5 worm cellular contexts compared by ENCODE assay signal in the genomic region with DNA sequence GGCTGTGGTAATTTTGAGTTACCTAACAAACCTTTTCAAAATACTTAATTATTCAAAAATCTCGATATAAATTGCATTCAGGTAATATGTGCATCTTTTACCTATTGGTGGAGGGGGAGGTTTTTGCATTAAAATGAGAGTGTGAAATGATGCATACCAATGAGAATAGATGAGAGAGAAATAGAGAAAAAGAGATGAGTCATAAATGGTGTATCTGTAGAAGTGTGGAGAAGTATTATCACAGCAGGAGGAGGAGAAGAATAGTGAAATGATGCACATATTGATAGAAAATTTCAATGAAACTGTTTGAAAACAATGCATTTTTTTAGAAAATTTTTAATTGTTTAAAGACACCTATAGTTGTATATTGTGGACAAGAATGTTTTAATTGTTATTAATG.
TF ChIP-seq lines count a peak whose summit lies in the region.

No protein-coding gene starts in this region.

TF ChIP-seq in whole organism, L1 larva, 84 proteins besides CTCF, POLR2A, EP300 and RAD21:
- peak; percentile 31 for TF ChIP-seq nhr-85 (tag; lab: Kevin White, UChicago)
- TF ChIP-seq sup-37 (GFP tag; optimal IDR thresholded peaks at IDR 0.05; lab: Kevin White, UChicago), result no peak
- TF ChIP-seq nhr-237 (tag; optimal IDR thresholded peaks at IDR 0.05; lab: Kevin White, UChicago), result no peak
- TF ChIP-seq lin-14 (GFP tag; optimal IDR thresholded peaks at IDR 0.05; lab: Kevin White, UChicago), result peak; percentile 30
- no peak for TF ChIP-seq mab-9 (GFP tag; IDR thresholded peaks at IDR 0.05; lab: Robert Waterston, UW)
- no peak for TF ChIP-seq ets-5 (GFP tag; IDR thresholded peaks at IDR 0.05; lab: Robert Waterston, UW)
- TF ChIP-seq lin-13 (GFP tag; optimal IDR thresholded peaks at IDR 0.05; lab: Kevin White, UChicago), result no peak
- TF ChIP-seq unc-86 (tag; optimal IDR thresholded peaks at IDR 0.05; lab: Kevin White, UChicago), result no peak
- TF ChIP-seq sptf-1 (tag; optimal IDR thresholded peaks at IDR 0.05; lab: Kevin White, UChicago), result no peak
- TF ChIP-seq egl-27 (tag; optimal IDR thresholded peaks at IDR 0.05; lab: Kevin White, UChicago), result no peak
- TF ChIP-seq F16B12.6 (tag; optimal IDR thresholded peaks at IDR 0.05; lab: Kevin White, UChicago), result no peak
- TF ChIP-seq mef-2 (tag; optimal IDR thresholded peaks at IDR 0.05; lab: Kevin White, UChicago), result no peak
- TF ChIP-seq isw-1 (GFP tag; IDR thresholded peaks at IDR 0.05; lab: Robert Waterston, UW), result no peak
- TF ChIP-seq irx-1 (tag; optimal IDR thresholded peaks at IDR 0.05; lab: Kevin White, UChicago), result no peak
- TF ChIP-seq pax-3 (tag; optimal IDR thresholded peaks at IDR 0.05; lab: Kevin White, UChicago), result no peak
- no peak for TF ChIP-seq lin-15B (tag; optimal IDR thresholded peaks at IDR 0.05; lab: Kevin White, UChicago)
- no peak for TF ChIP-seq unc-30 (tag; optimal IDR thresholded peaks at IDR 0.05; lab: Kevin White, UChicago)
- TF ChIP-seq mep-1 (tag; optimal IDR thresholded peaks at IDR 0.05; lab: Kevin White, UChicago), result peak; percentile 12
TF ChIP-seq in whole organism, L1 larva: peak in this region for 3.

TF ChIP-seq in whole organism, L2 larva, 48 proteins besides CTCF, POLR2A, EP300 and RAD21:
- TF ChIP-seq sem-4 (tag; optimal IDR thresholded peaks at IDR 0.05; lab: Kevin White, UChicago) (no peak), crh-2 (tag; optimal IDR thresholded peaks at IDR 0.05; lab: Kevin White, UChicago) (peak; percentile 24), lsy-2 (tag; optimal IDR thresholded peaks at IDR 0.05; lab: Kevin White, UChicago) (no peak), lin-11 (tag; optimal IDR thresholded peaks at IDR 0.05; lab: Kevin White, UChicago) (no peak), ztf-11 (tag; optimal IDR thresholded peaks at IDR 0.05; lab: Kevin White, UChicago) (no peak), C34F6.9 (tag; optimal IDR thresholded peaks at IDR 0.05; lab: Kevin White, UChicago) (peak; percentile 5), fos-1 (tag; optimal IDR thresholded peaks at IDR 0.05; lab: Kevin White, UChicago) (peak; percentile 84), peb-1 (tag; optimal IDR thresholded peaks at IDR 0.05; lab: Kevin White, UChicago) (no peak), lin-13 (GFP tag; optimal IDR thresholded peaks at IDR 0.05; lab: Kevin White, UChicago) (no peak), nhr-10 (tag; optimal IDR thresholded peaks at IDR 0.05; lab: Kevin White, UChicago) (no peak)

TF ChIP-seq in whole organism, L3 larva, 47 proteins besides CTCF, POLR2A, EP300 and RAD21:
- TF ChIP-seq egl-5 (tag; optimal IDR thresholded peaks at IDR 0.05; lab: Kevin White, UChicago) (no peak), nfya-1 (tag; optimal IDR thresholded peaks at IDR 0.05; lab: Kevin White, UChicago; ENCODE audit: insufficient read depth) (peak; percentile 18), unc-62 (GFP tag; optimal IDR thresholded peaks at IDR 0.05; lab: Kevin White, UChicago) (no peak), daf-12 (tag; optimal IDR thresholded peaks at IDR 0.05; lab: Kevin White, UChicago) (no peak), eor-1 (tag; optimal IDR thresholded peaks at IDR 0.05; lab: Kevin White, UChicago) (no peak), lin-39 (tag; optimal IDR thresholded peaks at IDR 0.05; lab: Kevin White, UChicago) (no peak), ceh-28 (tag; optimal IDR thresholded peaks at IDR 0.05; lab: Kevin White, UChicago) (no peak), nhr-11 (tag; optimal IDR thresholded peaks at IDR 0.05; lab: Kevin White, UChicago) (no peak), jun-1 (tag; optimal IDR thresholded peaks at IDR 0.05; lab: Kevin White, UChicago) (no peak), pha-4 (tag; optimal IDR thresholded peaks at IDR 0.05; lab: Kevin White, UChicago) (peak; percentile 45), ceh-16 (tag; optimal IDR thresholded peaks at IDR 0.05; lab: Kevin White, UChicago) (no peak), elt-1 (tag; optimal IDR thresholded peaks at IDR 0.05; lab: Kevin White, UChicago) (no peak), elt-2 (tag; optimal IDR thresholded peaks at IDR 0.05; lab: Kevin White, UChicago) (peak; percentile 29), pqm-1 (tag; optimal IDR thresholded peaks at IDR 0.05; lab: Kevin White, UChicago) (peak; percentile 22), nhr-76 (tag; optimal IDR thresholded peaks at IDR 0.05; lab: Kevin White, UChicago) (no peak), nhr-25 (tag; optimal IDR thresholded peaks at IDR 0.05; lab: Kevin White, UChicago) (no peak)

TF ChIP-seq in whole organism, L4 larva, 104 proteins besides CTCF, POLR2A, EP300 and RAD21:
- peak; percentile 51 for TF ChIP-seq dve-1 (tag; optimal IDR thresholded peaks at IDR 0.05; lab: Kevin White, UChicago; ENCODE audit: insufficient read depth)
- TF ChIP-seq daf-16 (GFP tag; optimal IDR thresholded peaks at IDR 0.05; lab: Kevin White, UChicago), result no peak
- TF ChIP-seq daf-16 (tag; optimal IDR thresholded peaks at IDR 0.05; lab: Kevin White, UChicago), result peak; percentile 15
- TF ChIP-seq aha-1 (tag; lab: Kevin White, UChicago), result no peak
- TF ChIP-seq lir-3 (tag; optimal IDR thresholded peaks at IDR 0.05; lab: Kevin White, UChicago), result no peak
- TF ChIP-seq nhr-237 (tag; optimal IDR thresholded peaks at IDR 0.05; lab: Kevin White, UChicago), result no peak
- no peak for TF ChIP-seq lin-29 (GFP tag; IDR thresholded peaks at IDR 0.05; lab: Robert Waterston, UW)
- TF ChIP-seq gei-8 (GFP tag; optimal IDR thresholded peaks at IDR 0.05; lab: Kevin White, UChicago), result no peak
- TF ChIP-seq mep-1 (tag; optimal IDR thresholded peaks at IDR 0.05; lab: Kevin White, UChicago), result peak; percentile 26
- TF ChIP-seq dmd-9 (GFP tag; IDR thresholded peaks at IDR 0.05; lab: Robert Waterston, UW), result no peak
- TF ChIP-seq lsy-2 (tag; optimal IDR thresholded peaks at IDR 0.05; lab: Kevin White, UChicago), result peak in 1 of 2 experiments; percentile 31
- no peak for TF ChIP-seq hmg-1.1 (GFP tag; IDR thresholded peaks at IDR 0.05; lab: Robert Waterston, UW)
- TF ChIP-seq D1046.2 (GFP tag; IDR thresholded peaks at IDR 0.05; lab: Robert Waterston, UW), result no peak
- no peak for TF ChIP-seq ceh-44 (GFP tag; IDR thresholded peaks at IDR 0.05; lab: Robert Waterston, UW)
- no peak for TF ChIP-seq pha-4 (GFP tag; IDR thresholded peaks at IDR 0.05; lab: Robert Waterston, UW)
- peak; percentile 65 for TF ChIP-seq pha-4 (tag; optimal IDR thresholded peaks at IDR 0.05; lab: Kevin White, UChicago)
- TF ChIP-seq unc-62 (GFP tag; optimal IDR thresholded peaks at IDR 0.05 in 1 of 2; lab: Kevin White, UChicago), result no peak
- no peak for TF ChIP-seq unc-62 (tag; optimal IDR thresholded peaks at IDR 0.05; lab: Kevin White, UChicago)
- no peak for TF ChIP-seq spr-3 (GFP tag; optimal IDR thresholded peaks at IDR 0.05; lab: Kevin White, UChicago)
TF ChIP-seq in whole organism, L4 larva: peak in this region for 5.

TF ChIP-seq in whole organism, young adult, 124 proteins besides CTCF, POLR2A, EP300 and RAD21:
- no peak for TF ChIP-seq zim-3 (tag; optimal IDR thresholded peaks at IDR 0.05; lab: Kevin White, UChicago)
- TF ChIP-seq nhr-80 (tag; optimal IDR thresholded peaks at IDR 0.05; lab: Kevin White, UChicago), result peak; percentile 13
- TF ChIP-seq attf-3 (GFP tag; conservative IDR thresholded peaks at IDR 0.05; lab: Robert Waterston, UW), result no peak
- no peak for TF ChIP-seq egl-18 (GFP tag; IDR thresholded peaks at IDR 0.05; lab: Robert Waterston, UW)
- no peak for TF ChIP-seq nfya-2 (GFP tag; IDR thresholded peaks at IDR 0.05; lab: Robert Waterston, UW)
- TF ChIP-seq hlh-12 (tag; optimal IDR thresholded peaks at IDR 0.05; lab: Kevin White, UChicago), result no peak
